Fruit fly (Drosophila melanogaster) whole organism, embryonic: ENCODE data around the gene DEF8.
A peak's percentile ranks its signal among the peaks of the same experiment; 100 is the strongest.

Experiments
- Atf6 ChIP-seq: fragments of 200-800 bp; sonication (Bioruptor generic); IDR thresholded peaks from 2 replicates; pipeline ENCODE4 v1.3.6; 2022; ENCODE audit warnings: missing biosample characterization, missing genetic modification characterization
- BtbVII ChIP-seq: fragments of 200-800 bp; sonication (Bioruptor generic); optimal IDR thresholded peaks from 3 replicates; lab custom pipeline; 2017; ENCODE audit warnings: missing biosample characterization, mild to moderate bottlenecking, missing genetic modification characterization
- CG10959 ChIP-seq: fragments of 200-800 bp; sonication (Bioruptor generic); IDR thresholded peaks from 2 replicates; pipeline ENCODE4 v1.3.6; 2022; ENCODE audit warnings: missing biosample characterization, missing genetic modification characterization
- CG12104 ChIP-seq: fragments of 200-800 bp; sonication (Bioruptor generic); optimal IDR thresholded peaks from 3 replicates; lab custom pipeline; 2016; ENCODE audit warnings: missing biosample characterization, missing genetic modification characterization
- CG12236 ChIP-seq: fragments of 200-800 bp; sonication (Bioruptor generic); optimal IDR thresholded peaks from 2 replicates; lab custom pipeline; 2016; ENCODE audit warnings: missing biosample characterization, missing genetic modification characterization
- CG12769 ChIP-seq: fragments of 200-800 bp; sonication (Bioruptor generic); optimal IDR thresholded peaks from 2 replicates; lab custom pipeline; 2019; ENCODE audit warnings: missing biosample characterization, mild to moderate bottlenecking, missing genetic modification characterization, moderate library complexity
- CG14710 ChIP-seq: fragments of 200-800 bp; sonication (Bioruptor generic); optimal IDR thresholded peaks from 3 replicates; lab custom pipeline; 2019; ENCODE audit warnings: missing biosample characterization, mild to moderate bottlenecking, missing genetic modification characterization, moderate library complexity
- CG1603 ChIP-seq: fragments of 200-800 bp; sonication (Bioruptor generic); optimal IDR thresholded peaks from 2 replicates; lab custom pipeline; 2019; ENCODE audit warnings: missing biosample characterization, mild to moderate bottlenecking, missing genetic modification characterization, moderate library complexity
- CG16813 ChIP-seq: fragments of 200-800 bp; sonication (Bioruptor generic); IDR thresholded peaks from 3 replicates; pipeline ENCODE4 v1.3.6; 2022; ENCODE audit warnings: missing biosample characterization, missing genetic modification characterization; ENCODE audit not compliant: partially characterized antibody
- CG17359 ChIP-seq: fragments of 200-800 bp; sonication (Bioruptor generic); optimal IDR thresholded peaks from 3 replicates; lab custom pipeline; 2018; ENCODE audit warnings: missing biosample characterization, mild to moderate bottlenecking, missing genetic modification characterization, moderate library complexity
- CG17568 ChIP-seq: fragments of 200-800 bp; sonication (Bioruptor generic); optimal IDR thresholded peaks from 2 replicates; lab custom pipeline; 2018; ENCODE audit warnings: missing biosample characterization, mild to moderate bottlenecking, missing genetic modification characterization, moderate library complexity
- CG1792 ChIP-seq: fragments of 200-800 bp; sonication (Bioruptor generic); optimal IDR thresholded peaks from 2 replicates; lab custom pipeline; 2016; ENCODE audit warnings: missing biosample characterization, missing genetic modification characterization
- CG18476 ChIP-seq: fragments of 200-800 bp; sonication (Bioruptor generic); optimal IDR thresholded peaks from 2 replicates; lab custom pipeline; 2016; ENCODE audit warnings: missing biosample characterization, mild to moderate bottlenecking, missing genetic modification characterization
- CG18599 ChIP-seq: fragments of 200-800 bp; sonication (Bioruptor generic); optimal IDR thresholded peaks from 3 replicates; lab custom pipeline; 2017; ENCODE audit warnings: missing biosample characterization, missing genetic modification characterization, mild to moderate bottlenecking, moderate library complexity, missing genetic modification reagents
- CG2116 ChIP-seq: fragments of 200-800 bp; sonication (Bioruptor generic); optimal IDR thresholded peaks from 3 replicates; lab custom pipeline; 2018; ENCODE audit warnings: missing biosample characterization, mild to moderate bottlenecking, missing genetic modification characterization
- CG32767 ChIP-seq: fragments of 200-800 bp; sonication (Bioruptor generic); IDR thresholded peaks from 2 replicates; pipeline ENCODE4 v1.3.6; 2022; ENCODE audit warnings: missing biosample characterization, missing genetic modification characterization
- CG34224 ChIP-seq: fragments of 200-800 bp; sonication (Bioruptor generic); IDR thresholded peaks from 3 replicates; pipeline ENCODE4 v1.3.6; 2022; ENCODE audit warnings: missing biosample characterization, missing genetic modification characterization; ENCODE audit not compliant: partially characterized antibody
- CG34422 ChIP-seq: fragments of 200-800 bp; sonication (Bioruptor generic); IDR thresholded peaks from 3 replicates; pipeline ENCODE4 v1.3.6; 2022; ENCODE audit warnings: missing biosample characterization, missing genetic modification characterization
- CG8924 ChIP-seq: fragments of 200-800 bp; optimal IDR thresholded peaks from 3 replicates; lab custom pipeline; 2019; ENCODE audit warnings: missing biosample characterization, mild to moderate bottlenecking, missing genetic modification characterization, moderate library complexity
- CG9437 ChIP-seq: fragments of 200-800 bp; sonication (Bioruptor generic); optimal IDR thresholded peaks from 2 replicates; lab custom pipeline; 2018; ENCODE audit warnings: missing biosample characterization, mild to moderate bottlenecking, missing genetic modification characterization
- ERR ChIP-seq: fragments of 200-800 bp; sonication (Bioruptor generic); optimal IDR thresholded peaks from 2 replicates; lab custom pipeline; 2016; ENCODE audit warnings: missing biosample characterization, missing genetic modification characterization
- GATAe ChIP-seq: fragments of 200-800 bp; sonication (Bioruptor generic); conservative IDR thresholded peaks from 2 replicates; pipeline ENCODE4 v1.3.6; 2022; ENCODE audit warnings: missing biosample characterization, missing genetic modification characterization
- HmgZ ChIP-seq: fragments of 200-800 bp; sonication (Bioruptor generic); optimal IDR thresholded peaks from 2 replicates; lab custom pipeline; 2018; ENCODE audit warnings: missing biosample characterization, mild to moderate bottlenecking, missing genetic modification characterization
- Hr78 ChIP-seq, 2 experiments: fragments of 200-800 bp in 1 of 2; fragments of >200 bp in 1 of 2; sonication (Bioruptor generic) in 1 of 2; optimal IDR thresholded peaks; 2 replicates each; lab custom pipeline; 2017 to 2019; ENCODE audit warnings: missing biosample characterization in 2 of 2, missing genetic modification characterization in 2 of 2, mild to moderate bottlenecking in 1 of 2, moderate library complexity in 1 of 2
- Med ChIP-seq: fragments of 200-800 bp; sonication (Bioruptor generic); peaks from one replicate; lab custom pipeline; 2016; ENCODE audit warnings: missing biosample characterization, missing genetic modification characterization, mild to moderate bottlenecking, inconsistent platforms, moderate library complexity
- Mrtf ChIP-seq: fragments of 200-800 bp; sonication (Bioruptor generic); IDR thresholded peaks from 3 replicates; pipeline ENCODE4 v1.3.6; 2022; ENCODE audit warnings: missing biosample characterization, missing genetic modification characterization
- NC2β ChIP-seq: fragments of 200-800 bp; sonication (Bioruptor generic); optimal IDR thresholded peaks from 2 replicates; lab custom pipeline; 2016; ENCODE audit warnings: missing biosample characterization, missing genetic modification characterization
- Nf-YC ChIP-seq: fragments of 200-800 bp; optimal IDR thresholded peaks from 3 replicates; lab custom pipeline; 2019; ENCODE audit warnings: missing biosample characterization, mild to moderate bottlenecking, missing genetic modification characterization, moderate library complexity
- Ptx1 ChIP-seq: fragments of 200-800 bp; sonication (Bioruptor generic); IDR thresholded peaks from 2 replicates; pipeline ENCODE4 v1.3.6; 2022; ENCODE audit warnings: missing biosample characterization, missing genetic modification characterization
- Sin3A ChIP-seq: fragments of >200 bp; optimal IDR thresholded peaks from 2 replicates; lab custom pipeline; 2018
- Xbp1 ChIP-seq: fragments of 200-800 bp; sonication (Bioruptor generic); optimal IDR thresholded peaks from 3 replicates; lab custom pipeline; 2016; ENCODE audit warnings: missing biosample characterization, mild to moderate bottlenecking, missing genetic modification characterization
- az2 ChIP-seq: fragments of 200-800 bp; sonication (Bioruptor generic); optimal IDR thresholded peaks from 3 replicates; lab custom pipeline; 2016; ENCODE audit warnings: missing biosample characterization, missing genetic modification characterization
- ci ChIP-seq: fragments of 200-800 bp; sonication (Bioruptor generic); IDR thresholded peaks from 3 replicates; pipeline ENCODE4 v1.3.6; 2022; ENCODE audit warnings: missing biosample characterization, missing genetic modification characterization
- corto ChIP-seq: fragments of 200-800 bp; sonication (Bioruptor generic); optimal IDR thresholded peaks from 2 replicates; lab custom pipeline; 2016; ENCODE audit warnings: missing biosample characterization, mild to moderate bottlenecking, missing genetic modification characterization, moderate library complexity
- crc ChIP-seq: fragments of 200-800 bp; sonication (Bioruptor generic); optimal IDR thresholded peaks from 2 replicates; lab custom pipeline; 2016; ENCODE audit warnings: missing biosample characterization, missing genetic modification characterization
- dimm ChIP-seq: fragments of 200-800 bp; sonication (Bioruptor generic); IDR thresholded peaks from 2 replicates; pipeline ENCODE4 v1.3.6; 2022; ENCODE audit warnings: missing biosample characterization, missing genetic modification characterization
- grau ChIP-seq: fragments of 200-800 bp; optimal IDR thresholded peaks from 3 replicates; lab custom pipeline; 2019; ENCODE audit warnings: missing biosample characterization, mild to moderate bottlenecking, missing genetic modification characterization, moderate library complexity
- h ChIP-seq: fragments of >200 bp; optimal IDR thresholded peaks from 2 replicates; lab custom pipeline; 2017
- lmd ChIP-seq: fragments of 200-800 bp; sonication (Bioruptor generic); IDR thresholded peaks from 2 replicates; pipeline ENCODE4 v1.3.6; 2022; ENCODE audit warnings: missing biosample characterization, missing genetic modification characterization
- nmo ChIP-seq: fragments of 200-800 bp; sonication (Bioruptor generic); optimal IDR thresholded peaks from 2 replicates; lab custom pipeline; 2018; ENCODE audit warnings: missing biosample characterization, mild to moderate bottlenecking, missing genetic modification characterization, moderate library complexity
- oc ChIP-seq: fragments of 200-800 bp; sonication (Bioruptor generic); optimal IDR thresholded peaks from 2 replicates; lab custom pipeline; 2018; ENCODE audit warnings: missing biosample characterization, mild to moderate bottlenecking, missing genetic modification characterization, moderate library complexity
- org-1 ChIP-seq: fragments of 200-800 bp; sonication (Bioruptor generic); optimal IDR thresholded peaks from 2 replicates; lab custom pipeline; 2017; ENCODE audit warnings: missing biosample characterization, missing genetic modification characterization
- p53 ChIP-seq: fragments of 200-800 bp; sonication (Bioruptor generic); optimal IDR thresholded peaks from 2 replicates; lab custom pipeline; 2016; ENCODE audit warnings: missing biosample characterization, missing genetic modification characterization
- slp2 ChIP-seq: fragments of 200-800 bp; sonication (Bioruptor generic); optimal IDR thresholded peaks from 2 replicates; lab custom pipeline; 2016; ENCODE audit warnings: missing biosample characterization, missing genetic modification characterization
- sr ChIP-seq: fragments of 200-800 bp; sonication (Bioruptor generic); IDR thresholded peaks from 3 replicates; pipeline ENCODE4 v1.3.6; 2022; ENCODE audit warnings: missing biosample characterization, missing genetic modification characterization
- stc ChIP-seq: fragments of 200-800 bp; sonication (Bioruptor generic); IDR thresholded peaks from 2 replicates; pipeline ENCODE4 v1.3.6; 2022; ENCODE audit warnings: missing biosample characterization, missing genetic modification characterization
- tap ChIP-seq: fragments of 200-800 bp; optimal IDR thresholded peaks from 3 replicates; lab custom pipeline; 2019; ENCODE audit warnings: missing biosample characterization, mild to moderate bottlenecking, missing genetic modification characterization, moderate library complexity
- tgo ChIP-seq: fragments of 200-800 bp; sonication (Bioruptor generic); IDR thresholded peaks from 3 replicates; pipeline ENCODE4 v1.3.6; 2022; ENCODE audit warnings: missing biosample characterization, missing genetic modification characterization
- tna ChIP-seq: fragments of 200-800 bp; sonication (Bioruptor generic); IDR thresholded peaks from 2 replicates; pipeline ENCODE4 v1.3.6; 2022; ENCODE audit warnings: missing biosample characterization, missing genetic modification characterization; ENCODE audit not compliant: partially characterized antibody
- ttk ChIP-seq: fragments of 200-800 bp; sonication (Bioruptor generic); IDR thresholded peaks from 2 replicates; pipeline ENCODE4 v2.1.2; 2022; ENCODE audit warnings: missing biosample characterization, missing genetic modification characterization

DEF8 gene

dm6 chr3L:12145709-12146694 is 14.1 kb downstream of the DEF8 start, which contains the start of the genes eIF3l and Nrx-IV (continued):
- 0 out of 2 replicates have a peak, but pooled peaks have one; percentile 22 for TF ChIP-seq tna
- no peak for TF ChIP-seq corto (GFP tag; lab: Kevin White, UChicago)
- no peak for TF ChIP-seq oc (tag; lab: Kevin White, UChicago)
- no peak for TF ChIP-seq CG1603 (tag; lab: Kevin White, UChicago)
- TF ChIP-seq CG17568 = no peak
- TF ChIP-seq CG17359 (tag; lab: Kevin White, UChicago) = no peak
- no peak for TF ChIP-seq CG8924
- peak; percentile 60 for TF ChIP-seq CG14710
- TF ChIP-seq nmo (GFP tag; lab: Kevin White, UChicago) = peak; percentile 35
- peak; percentile 41; the same call in 2 of the 3 replicates for TF ChIP-seq CG34224 (GFP tag; lab: Robert Waterston, UW)
- TF ChIP-seq CG32767 (GFP tag; lab: Robert Waterston, UW) = no peak
- peak; percentile 14 for TF ChIP-seq HmgZ
- no peak for TF ChIP-seq crc (GFP tag; lab: Kevin White, UChicago)
- TF ChIP-seq Xbp1 (GFP tag; lab: Kevin White, UChicago) = no peak
- TF ChIP-seq CG2116 (GFP tag; lab: Kevin White, UChicago) = peak; percentile 47
- no peak for TF ChIP-seq CG34422 (GFP tag; lab: Robert Waterston, UW)
- TF ChIP-seq CG16813 (GFP tag; lab: Robert Waterston, UW) = peak; percentile 66; the same call in 2 of the 3 replicates
- no peak for TF ChIP-seq ERR (GFP tag; lab: Kevin White, UChicago)
- no peak for TF ChIP-seq h (lab: Kevin White, UChicago)
- TF ChIP-seq Mrtf (GFP tag; lab: Robert Waterston, UW) = no peak
- no peak for TF ChIP-seq slp2 (GFP tag; lab: Kevin White, UChicago)
- no peak for TF ChIP-seq grau (tag; lab: Kevin White, UChicago)
- TF ChIP-seq tgo = no peak
- no peak for TF ChIP-seq dimm (GFP tag; lab: Robert Waterston, UW)
- no peak for TF ChIP-seq az2
- TF ChIP-seq Med (GFP tag; lab: Kevin White, UChicago) = peak; percentile 65
- no peak for TF ChIP-seq Nf-YC (tag; lab: Kevin White, UChicago)
- no peak for TF ChIP-seq Hr78 (GFP tag; optimal IDR thresholded peaks at IDR 0.05; lab: Kevin White, UChicago)
- TF ChIP-seq CG10959 (GFP tag; lab: Robert Waterston, UW) = no peak
- TF ChIP-seq p53 (GFP tag; lab: Kevin White, UChicago) = no peak
- no peak for TF ChIP-seq org-1 (GFP tag; lab: Kevin White, UChicago)
- TF ChIP-seq lmd (GFP tag; lab: Robert Waterston, UW) = no peak
- TF ChIP-seq tap (tag; lab: Kevin White, UChicago) = no peak
- no peak for TF ChIP-seq CG12104
- peak; percentile 12 for TF ChIP-seq CG12769 (tag; lab: Kevin White, UChicago)
- TF ChIP-seq GATAe (GFP tag; lab: Robert Waterston, UW) = no peak
- peak; percentile 24 for TF ChIP-seq Sin3A (lab: Kevin White, UChicago)
- no peak for TF ChIP-seq NC2β (GFP tag; lab: Kevin White, UChicago)
- no peak for TF ChIP-seq sr (GFP tag; lab: Robert Waterston, UW)
- no peak for TF ChIP-seq CG18599 (GFP tag; lab: Kevin White, UChicago)
- TF ChIP-seq BtbVII (GFP tag; lab: Kevin White, UChicago) = no peak
- TF ChIP-seq ttk (GFP tag; lab: Robert Waterston, UW) = no peak
- TF ChIP-seq stc (GFP tag; lab: Robert Waterston, UW) = no peak
- TF ChIP-seq CG9437 (GFP tag; lab: Kevin White, UChicago) = peak; percentile 30
- no peak for TF ChIP-seq CG18476
- no peak for TF ChIP-seq CG12236 (GFP tag; lab: Kevin White, UChicago)
- no peak for TF ChIP-seq Atf6 (GFP tag; lab: Robert Waterston, UW)
- peak; percentile 28; the same call in 1 of the 3 replicates for TF ChIP-seq ci (GFP tag; lab: Robert Waterston, UW)
- no peak for TF ChIP-seq CG1792 (GFP tag; lab: Kevin White, UChicago)
- TF ChIP-seq Ptx1 (GFP tag; lab: Robert Waterston, UW) = no peak
